Fruit fly (Drosophila melanogaster): ENCODE measurements around the gene ATPsynGL.

Gene ATPsynGL

dm6 chr2L:7790081-7790447 is 43.0 kb downstream of the ATPsynGL start (continued):
- TF ChIP-seq CG14965 (GFP tag; optimal IDR thresholded peaks at IDR 0.05; ENCODE audit: borderline replicate concordance), result no peak
- no peak for TF ChIP-seq Ssrp (tag; optimal IDR thresholded peaks at IDR 0.05)
- no peak for TF ChIP-seq Dip2 (GFP tag; IDR thresholded peaks at IDR 0.05)

dm6 chr2L:7790448-7791355 is 43.6 kb downstream of the ATPsynGL start, which contains the start of gene CG7149:
Gene CG7149 (minus strand): TSS chr2L:7790557.
- no peak for TF ChIP-seq CG12236 (GFP tag; optimal IDR thresholded peaks at IDR 0.05)
- TF ChIP-seq CG5180 (GFP tag; optimal IDR thresholded peaks at IDR 0.05), result no peak
- no peak for TF ChIP-seq hb (GFP tag; IDR thresholded peaks at IDR 0.05; ENCODE audit: partially characterized antibody)
- TF ChIP-seq CG11247 (GFP tag; IDR thresholded peaks at IDR 0.05), result no peak
- TF ChIP-seq dmrt99B (tag; optimal IDR thresholded peaks at IDR 0.05), result no peak
- TF ChIP-seq CG4328 (GFP tag; optimal IDR thresholded peaks at IDR 0.05), result no peak
- TF ChIP-seq toy (GFP tag; IDR thresholded peaks at IDR 0.05), result no peak
- TF ChIP-seq gcm2 (GFP tag; optimal IDR thresholded peaks at IDR 0.05), result no peak
- TF ChIP-seq CG2712 (tag; optimal IDR thresholded peaks at IDR 0.05), result peak; percentile 2
- TF ChIP-seq CG18476 (GFP tag; optimal IDR thresholded peaks at IDR 0.05), result no peak
- TF ChIP-seq klu (GFP tag; IDR thresholded peaks at IDR 0.05), result no peak
- TF ChIP-seq Pdp1 (GFP tag; optimal IDR thresholded peaks at IDR 0.05), result peak in 1 of 2 experiments; percentile 23
- TF ChIP-seq CG12744 (GFP tag; optimal IDR thresholded peaks at IDR 0.05), result no peak
- no peak for TF ChIP-seq CG30020 (tag; optimal IDR thresholded peaks at IDR 0.05)
- TF ChIP-seq NC2β (GFP tag; optimal IDR thresholded peaks at IDR 0.05), result no peak
- no peak for TF ChIP-seq ac (GFP tag; optimal IDR thresholded peaks at IDR 0.05)
- TF ChIP-seq CG12155 (GFP tag; optimal IDR thresholded peaks at IDR 0.05), result no peak
- no peak for TF ChIP-seq CG17359 (tag; optimal IDR thresholded peaks at IDR 0.05)
- TF ChIP-seq CG9817 (tag; optimal IDR thresholded peaks at IDR 0.05), result peak; percentile 10
- TF ChIP-seq CG6683 (GFP tag; optimal IDR thresholded peaks at IDR 0.05), result no peak
- TF ChIP-seq nom (GFP tag; optimal IDR thresholded peaks at IDR 0.05), result peak; percentile 2
- peak; percentile 33 for TF ChIP-seq Meics (GFP tag; optimal IDR thresholded peaks at IDR 0.05)
- no peak for TF ChIP-seq CG14965 (GFP tag; optimal IDR thresholded peaks at IDR 0.05; ENCODE audit: borderline replicate concordance)
- TF ChIP-seq Asciz (GFP tag; optimal IDR thresholded peaks at IDR 0.05), result no peak
- no peak for TF ChIP-seq Tbp (GFP tag; optimal IDR thresholded peaks at IDR 0.05)
- TF ChIP-seq croc (GFP tag; conservative IDR thresholded peaks at IDR 0.05), result no peak
- TF ChIP-seq Gsc (GFP tag; IDR thresholded peaks at IDR 0.05), result no peak
- TF ChIP-seq CG7372 (GFP tag; IDR thresholded peaks at IDR 0.05), result no peak
- no peak for TF ChIP-seq her (GFP tag; optimal IDR thresholded peaks at IDR 0.05)
- peak; percentile 19; the same call in 1 of the 2 replicates for TF ChIP-seq CG9932 (GFP tag; IDR thresholded peaks at IDR 0.05)
- TF ChIP-seq hkb (optimal IDR thresholded peaks at IDR 0.05), result no peak
- peak; percentile 6; the same call in 1 of the 2 replicates for TF ChIP-seq hkb (GFP tag; IDR thresholded peaks at IDR 0.05)
- no peak for TF ChIP-seq zen (tag; optimal IDR thresholded peaks at IDR 0.05)
- peak; percentile 6 for TF ChIP-seq Ets65A (GFP tag)
- TF ChIP-seq wdn (GFP tag; IDR thresholded peaks at IDR 0.05), result no peak
- no peak for TF ChIP-seq Rx (GFP tag; IDR thresholded peaks at IDR 0.05)
- no peak for TF ChIP-seq CG7271 (tag; optimal IDR thresholded peaks at IDR 0.05)
- no peak for TF ChIP-seq ham (GFP tag; IDR thresholded peaks at IDR 0.05)
- no peak for TF ChIP-seq CG18011 (GFP tag; optimal IDR thresholded peaks at IDR 0.05)
- TF ChIP-seq Oaz (GFP tag; IDR thresholded peaks at IDR 0.05), result no peak
- TF ChIP-seq bowl (GFP tag; IDR thresholded peaks at IDR 0.05), result no peak
- no peak for TF ChIP-seq pb (GFP tag; optimal IDR thresholded peaks at IDR 0.05)
- TF ChIP-seq phol (tag; optimal IDR thresholded peaks at IDR 0.05), result no peak
- TF ChIP-seq Six4 (GFP tag; optimal IDR thresholded peaks at IDR 0.05), result no peak
- TF ChIP-seq CG3163 (GFP tag; optimal IDR thresholded peaks at IDR 0.05), result peak; percentile 10
- no peak for TF ChIP-seq hbn (GFP tag; IDR thresholded peaks at IDR 0.05; ENCODE audit: partially characterized antibody)

Data from whole organism, embryonic.